Worm (Caenorhabditis elegans) whole organism, L1 larva: ENCODE results near the gene C55A6.7.

Source experiments
- aha-1 ChIP-seq: fragments of 150-350 bp; optimal IDR thresholded peaks from 2 replicates; lab custom pipeline; 2014; ENCODE audit warnings: missing biosample characterization, missing genetic modification characterization
- ama-1 ChIP-seq: fragments of 150-350 bp; optimal IDR thresholded peaks from 2 replicates; lab custom pipeline; 2014
- blmp-1 ChIP-seq: fragments of 150-350 bp; optimal IDR thresholded peaks from 2 replicates; lab custom pipeline; 2014; ENCODE audit warnings: missing biosample characterization, missing genetic modification characterization
- ceh-8 ChIP-seq: fragments of 200-800 bp; sonication (Bioruptor generic); optimal IDR thresholded peaks from 2 replicates; lab custom pipeline; 2018; ENCODE audit warnings: mild to moderate bottlenecking, missing genetic modification characterization, moderate library complexity, missing compliant biosample characterization
- ces-1 ChIP-seq: fragments of 150-350 bp; optimal IDR thresholded peaks from 2 replicates; lab custom pipeline; 2014; ENCODE audit warnings: missing biosample characterization, missing genetic modification reagents, missing genetic modification characterization
- egl-27 ChIP-seq, 2 experiments: fragments of 150-350 bp in 1 of 2; sonication (generic microtip); optimal IDR thresholded peaks; 3 replicates each; lab custom pipeline; 2017 to 2018; ENCODE audit warnings: missing biosample characterization in 2 of 2, missing genetic modification characterization in 2 of 2, missing genetic modification reagents in 2 of 2
- elt-2 ChIP-seq: sonication (generic microtip); optimal IDR thresholded peaks from 2 replicates; lab custom pipeline; 2016; ENCODE audit warnings: missing genetic modification characterization, mild to moderate bottlenecking, inconsistent platforms, missing compliant biosample characterization, missing genetic modification reagents
- lin-39 ChIP-seq: fragments of 150-350 bp; optimal IDR thresholded peaks from 2 replicates; lab custom pipeline; 2014; ENCODE audit warnings: missing biosample characterization, missing genetic modification reagents, missing genetic modification characterization
- lsy-2 ChIP-seq, 2 experiments: fragments of 150-350 bp; optimal IDR thresholded peaks; 2 replicates each; lab custom pipeline; 2014; ENCODE audit warnings: missing biosample characterization in 2 of 2, missing genetic modification characterization in 2 of 2
- mab-9 ChIP-seq: fragments of 200-800 bp; sonication (Bioruptor generic); IDR thresholded peaks from 2 replicates; pipeline ENCODE4 v1.3.6; 2022; ENCODE audit warnings: missing genetic modification reagents, missing genetic modification characterization, missing compliant biosample characterization
- snpc-4 ChIP-seq: fragments of 150-350 bp; optimal IDR thresholded peaks from 2 replicates; lab custom pipeline; 2014; ENCODE audit warnings: missing biosample characterization, missing genetic modification characterization
- sptf-1 ChIP-seq: fragments of 150-350 bp; optimal IDR thresholded peaks from 2 replicates; lab custom pipeline; 2014; ENCODE audit warnings: missing biosample characterization, missing genetic modification characterization

ce11 chrV:11499786-11500185 lies 20.5 kb downstream of the C55A6.7 start:
- TF ChIP-seq mab-9 (GFP tag; lab: Robert Waterston, UW) (no peak), egl-27 (tag; optimal IDR thresholded peaks at IDR 0.05; lab: Kevin White, UChicago) (no peak), ces-1 (GFP tag; lab: Kevin White, UChicago) (no peak), sptf-1 (tag; lab: Kevin White, UChicago) (no peak), blmp-1 (peak; percentile 40), lsy-2 (tag; optimal IDR thresholded peaks at IDR 0.05; lab: Kevin White, UChicago) (no peak), lin-39 (tag; lab: Kevin White, UChicago) (no peak), snpc-4 (tag; lab: Kevin White, UChicago) (no peak), aha-1 (no peak), ama-1 (lab: Kevin White, UChicago) (no peak), elt-2 (tag; lab: Kevin White, UChicago) (no peak), ceh-8 (GFP tag; lab: Kevin White, UChicago) (no peak)
